Worm (Caenorhabditis elegans) whole organism, L2 larva: ENCODE measurements around the gene rga-5.

Experiments used
- C34F6.9 ChIP-seq: fragments of 150-350 bp; optimal IDR thresholded peaks from 2 replicates; lab custom pipeline; 2014; ENCODE audit warnings: missing biosample characterization, missing genetic modification characterization
- F13H6.1 ChIP-seq: sonication (generic microtip); optimal IDR thresholded peaks from 2 replicates; lab custom pipeline; 2016; ENCODE audit warnings: missing genetic modification characterization, missing compliant biosample characterization
- R02D3.7 ChIP-seq: fragments of 150-350 bp; optimal IDR thresholded peaks from 2 replicates; lab custom pipeline; 2014; ENCODE audit warnings: missing biosample characterization, missing genetic modification characterization
- Y55F3AM.14 ChIP-seq: fragments of 200-800 bp; sonication (Bioruptor generic); optimal IDR thresholded peaks from 2 replicates; lab custom pipeline; 2018; ENCODE audit warnings: mild to moderate bottlenecking, missing genetic modification characterization, missing compliant biosample characterization
- alr-1 ChIP-seq: fragments of 150-350 bp; optimal IDR thresholded peaks from 2 replicates; lab custom pipeline; 2014; ENCODE audit warnings: missing biosample characterization, missing genetic modification characterization
- aly-2 ChIP-seq: fragments of 150-350 bp; optimal IDR thresholded peaks from 2 replicates; lab custom pipeline; 2014; ENCODE audit warnings: missing biosample characterization, missing genetic modification characterization
- ama-1 ChIP-seq: fragments of 150-350 bp; optimal IDR thresholded peaks from 2 replicates; lab custom pipeline; 2018; ENCODE audit warnings: inconsistent platforms
- blmp-1 ChIP-seq: sonication (generic microtip); optimal IDR thresholded peaks from 2 replicates; lab custom pipeline; 2017; ENCODE audit warnings: missing genetic modification characterization, mild to moderate bottlenecking, missing compliant biosample characterization, antibody characterized with exemption, moderate library complexity; ENCODE audit not compliant: insufficient read depth
- ceh-82 ChIP-seq: fragments of 150-350 bp; optimal IDR thresholded peaks from 2 replicates; lab custom pipeline; 2014; ENCODE audit warnings: missing biosample characterization, missing genetic modification characterization
- crh-2 ChIP-seq: sonication (generic microtip); optimal IDR thresholded peaks from 2 replicates; lab custom pipeline; 2017; ENCODE audit warnings: missing biosample characterization, missing genetic modification characterization
- egl-27 ChIP-seq: sonication (generic microtip); optimal IDR thresholded peaks from 3 replicates; lab custom pipeline; 2017; ENCODE audit warnings: missing biosample characterization, missing genetic modification reagents, missing genetic modification characterization
- elt-1 ChIP-seq: fragments of 150-350 bp; optimal IDR thresholded peaks from 2 replicates; lab custom pipeline; 2014; ENCODE audit warnings: missing biosample characterization, missing genetic modification characterization
- elt-3 ChIP-seq: sonication (generic microtip); optimal IDR thresholded peaks from 2 replicates; lab custom pipeline; 2017; ENCODE audit warnings: missing biosample characterization, missing genetic modification characterization
- gmeb-1 ChIP-seq: fragments of 150-350 bp; optimal IDR thresholded peaks from 2 replicates; lab custom pipeline; 2014; ENCODE audit warnings: missing biosample characterization, missing genetic modification characterization
- lin-11 ChIP-seq: fragments of 150-350 bp; sonication (generic microtip); optimal IDR thresholded peaks from 2 replicates; lab custom pipeline; 2014; ENCODE audit warnings: missing biosample characterization, missing genetic modification characterization, inconsistent platforms, mixed read lengths
- lin-13 ChIP-seq: fragments of 150-350 bp; optimal IDR thresholded peaks from 2 replicates; lab custom pipeline; 2014; ENCODE audit warnings: missing biosample characterization, missing genetic modification reagents, missing genetic modification characterization
- mab-5 ChIP-seq: fragments of 150-350 bp; optimal IDR thresholded peaks from 2 replicates; lab custom pipeline; 2014; ENCODE audit warnings: missing biosample characterization, missing genetic modification characterization
- mbf-1 ChIP-seq: sonication (generic microtip); optimal IDR thresholded peaks from 2 replicates; lab custom pipeline; 2017; ENCODE audit warnings: missing biosample characterization, missing genetic modification characterization
- mdl-1 ChIP-seq, 2 experiments: fragments of 150-350 bp in 1 of 2; sonication (generic microtip) in 1 of 2; optimal IDR thresholded peaks; 2 replicates each; lab custom pipeline; 2017; ENCODE audit warnings: missing biosample characterization in 2 of 2, missing genetic modification characterization in 2 of 2
- nhr-10 ChIP-seq: sonication (generic microtip); optimal IDR thresholded peaks from 2 replicates; lab custom pipeline; 2017; ENCODE audit warnings: missing biosample characterization, missing genetic modification characterization
- nhr-11 ChIP-seq: fragments of 150-350 bp; optimal IDR thresholded peaks from 2 replicates; lab custom pipeline; 2014; ENCODE audit warnings: missing biosample characterization, missing genetic modification characterization
- nhr-12 ChIP-seq: fragments of 150-350 bp; optimal IDR thresholded peaks from 2 replicates; lab custom pipeline; 2014; ENCODE audit warnings: missing biosample characterization, missing genetic modification characterization
- nhr-129 ChIP-seq: fragments of 150-350 bp; optimal IDR thresholded peaks from 2 replicates; lab custom pipeline; 2014; ENCODE audit warnings: missing biosample characterization, missing genetic modification characterization
- nhr-21 ChIP-seq: fragments of 150-350 bp; optimal IDR thresholded peaks from 2 replicates; lab custom pipeline; 2014; ENCODE audit warnings: missing biosample characterization, missing genetic modification characterization
- nhr-23 ChIP-seq: fragments of 150-350 bp; optimal IDR thresholded peaks from 2 replicates; lab custom pipeline; 2014; ENCODE audit warnings: missing biosample characterization, missing genetic modification reagents, missing genetic modification characterization
- nhr-25 ChIP-seq: fragments of 150-350 bp; sonication (generic microtip); optimal IDR thresholded peaks from 3 replicates; lab custom pipeline; 2014; ENCODE audit warnings: missing biosample characterization, missing genetic modification characterization
- nhr-6 ChIP-seq: fragments of 150-350 bp; optimal IDR thresholded peaks from 2 replicates; lab custom pipeline; 2014; ENCODE audit warnings: missing biosample characterization, missing genetic modification characterization
- nhr-77 ChIP-seq: fragments of 150-350 bp; optimal IDR thresholded peaks from 2 replicates; lab custom pipeline; 2014; ENCODE audit warnings: missing biosample characterization, missing genetic modification characterization
- peb-1 ChIP-seq: fragments of 150-350 bp; optimal IDR thresholded peaks from 2 replicates; lab custom pipeline; 2014; ENCODE audit warnings: missing biosample characterization, missing genetic modification characterization
- sma-3 ChIP-seq: sonication (generic microtip); optimal IDR thresholded peaks from 2 replicates; lab custom pipeline; 2016; ENCODE audit warnings: missing genetic modification reagents, missing genetic modification characterization, missing compliant biosample characterization
- sma-9 ChIP-seq, 2 experiments: fragments of 150-350 bp in 1 of 2; sonication (generic microtip) in 1 of 2; optimal IDR thresholded peaks; 2 replicates each; lab custom pipeline; 2014 to 2016; ENCODE audit warnings: missing genetic modification characterization in 2 of 2, mild to moderate bottlenecking in 1 of 2, missing biosample characterization in 1 of 2, missing compliant biosample characterization in 1 of 2, missing genetic modification reagents in 1 of 2, moderate library complexity in 1 of 2
- snpc-4 ChIP-seq: fragments of 150-350 bp; optimal IDR thresholded peaks from 2 replicates; lab custom pipeline; 2014; ENCODE audit warnings: missing biosample characterization, missing genetic modification characterization
- unc-39 ChIP-seq: fragments of 150-350 bp; optimal IDR thresholded peaks from 2 replicates; lab custom pipeline; 2014; ENCODE audit warnings: missing biosample characterization, missing genetic modification characterization
- unc-55 ChIP-seq: fragments of 150-350 bp; sonication (generic microtip); optimal IDR thresholded peaks from 3 replicates; lab custom pipeline; 2014; ENCODE audit warnings: missing biosample characterization, missing genetic modification reagents, missing genetic modification characterization
- unc-62 ChIP-seq: fragments of 150-350 bp; optimal IDR thresholded peaks from 2 replicates; lab custom pipeline; 2014; ENCODE audit warnings: missing biosample characterization, missing genetic modification reagents, missing genetic modification characterization
- zag-1 ChIP-seq: fragments of 150-350 bp; optimal IDR thresholded peaks from 2 replicates; lab custom pipeline; 2014; ENCODE audit warnings: missing biosample characterization, missing genetic modification characterization
- ztf-1 ChIP-seq: fragments of 200-800 bp; sonication (Bioruptor generic); conservative IDR thresholded peaks from 2 replicates; pipeline ENCODE4 v1.3.6; 2022; ENCODE audit warnings: missing genetic modification characterization, missing compliant biosample characterization
- ztf-11 ChIP-seq: sonication (generic microtip); optimal IDR thresholded peaks from 2 replicates; lab custom pipeline; 2017; ENCODE audit warnings: missing biosample characterization, missing genetic modification characterization
- ztf-4 ChIP-seq: fragments of 150-350 bp; optimal IDR thresholded peaks from 2 replicates; lab custom pipeline; 2014; ENCODE audit warnings: missing biosample characterization, missing genetic modification characterization

The rga-5 gene

DNA sequence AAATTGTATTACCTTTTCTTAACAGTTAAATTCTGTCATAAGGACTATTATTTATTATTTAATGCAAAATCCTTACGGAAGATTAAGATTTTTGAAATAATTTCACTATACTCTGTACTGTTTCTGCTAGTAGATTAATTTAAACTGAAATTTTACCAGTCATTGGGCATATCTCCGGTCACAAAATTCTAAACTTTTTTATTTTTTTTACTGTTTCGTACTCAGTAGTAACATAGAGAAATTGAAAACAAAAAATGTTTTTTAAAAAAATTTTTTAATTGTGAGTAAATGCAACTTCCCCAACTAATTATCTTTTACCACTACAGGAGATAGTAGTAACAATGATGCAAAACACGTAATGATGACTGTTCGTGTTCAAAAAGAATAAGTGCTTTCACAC is 10.6 kb downstream of the rga-5 start:
- TF ChIP-seq peb-1 (tag; lab: Kevin White, UChicago) (no peak), elt-1 (no peak), unc-39 (tag; lab: Kevin White, UChicago) (no peak), mdl-1 (tag; optimal IDR thresholded peaks at IDR 0.05; lab: Kevin White, UChicago) (no peak), C34F6.9 (tag; lab: Kevin White, UChicago) (no peak), egl-27 (no peak), ztf-11 (tag; lab: Kevin White, UChicago) (no peak), ama-1 (lab: Kevin White, UChicago) (no peak), alr-1 (tag; lab: Kevin White, UChicago) (no peak), nhr-10 (tag; lab: Kevin White, UChicago) (no peak), nhr-23 (tag; lab: Kevin White, UChicago) (no peak)

DNA sequence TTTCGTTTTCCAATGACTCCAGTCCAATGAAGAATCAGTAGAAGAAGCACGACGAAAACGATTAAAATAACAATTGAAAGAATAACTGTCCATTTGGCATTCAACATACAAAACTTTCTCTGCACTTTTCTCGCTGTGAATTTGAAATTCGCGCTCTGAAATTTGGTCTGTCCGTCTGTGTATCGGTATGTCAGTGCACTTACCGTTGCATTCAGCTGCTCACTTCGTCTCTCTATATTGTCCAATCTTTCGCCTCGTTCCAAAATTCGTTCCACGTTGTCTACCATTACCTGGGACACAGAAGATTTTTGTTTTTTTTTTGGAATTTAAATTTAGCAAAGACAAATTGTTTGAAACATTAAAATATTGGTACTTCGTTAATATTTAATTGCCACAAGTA is 32.8 kb downstream of the rga-5 start:
- TF ChIP-seq nhr-10 (tag; lab: Kevin White, UChicago) = no peak

DNA sequence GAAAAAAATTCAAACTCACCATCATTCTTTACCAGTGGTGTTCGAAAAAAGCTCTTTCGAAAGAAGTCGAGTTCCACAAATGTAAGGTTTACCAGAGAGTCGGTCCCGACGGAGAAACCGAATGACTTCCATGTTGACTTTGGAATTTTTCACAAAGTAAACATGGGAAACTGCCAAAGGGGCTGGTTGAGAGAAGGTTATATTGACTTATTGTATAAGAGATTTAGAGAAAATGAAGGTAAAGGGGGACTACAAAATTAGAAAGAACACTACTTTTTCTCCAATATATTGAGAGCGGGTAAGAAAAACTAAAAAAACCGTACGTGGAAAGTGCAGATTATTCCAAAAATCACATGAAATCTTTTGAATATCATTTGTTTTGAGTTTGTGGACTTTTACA is 37.5 kb downstream of the rga-5 start, which contains the start of gene vamp-8:
vamp-8 (minus strand) TSS at position 25 of the 400 bp plus-strand sequence.
- TF ChIP-seq lin-11 (tag; lab: Kevin White, UChicago) (no peak), nhr-129 (tag; lab: Kevin White, UChicago) (peak; percentile 58)

DNA sequence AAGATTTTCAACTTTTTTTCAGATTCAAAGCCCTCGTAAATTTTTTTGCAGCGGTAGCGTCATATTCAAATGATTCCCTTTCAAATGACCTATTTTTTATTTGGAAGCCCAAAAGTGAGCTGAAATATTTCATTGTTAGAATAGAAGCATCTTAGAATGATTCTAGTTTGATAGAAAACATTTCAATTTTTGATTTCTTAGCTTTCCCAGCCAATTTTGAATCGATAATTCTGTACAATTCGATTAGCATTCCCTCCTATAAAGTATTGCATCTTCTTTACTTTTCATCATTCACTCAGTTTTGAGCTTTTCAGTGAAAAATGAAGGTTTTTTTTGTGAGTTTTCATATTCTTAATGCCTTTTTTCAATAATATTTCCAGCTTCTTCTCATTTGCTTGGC is 39.1 kb downstream of the rga-5 start, which contains the start of gene B0513.90:
B0513.90 (plus strand) TSS at position 301 of the 400 bp plus-strand sequence.
- no peak for TF ChIP-seq nhr-25 (tag; lab: Kevin White, UChicago)
- TF ChIP-seq unc-55 = no peak
- no peak for TF ChIP-seq nhr-10 (tag; lab: Kevin White, UChicago)
- no peak for TF ChIP-seq aly-2 (tag; lab: Kevin White, UChicago)
- TF ChIP-seq blmp-1 (tag; lab: Kevin White, UChicago) = no peak
- TF ChIP-seq Y55F3AM.14 (GFP tag; lab: Kevin White, UChicago) = no peak
- TF ChIP-seq nhr-11 = no peak
- no peak for TF ChIP-seq lin-13 (GFP tag; lab: Kevin White, UChicago)
- TF ChIP-seq nhr-21 = no peak
- TF ChIP-seq peb-1 (tag; lab: Kevin White, UChicago) = no peak
- no peak for TF ChIP-seq ztf-11 (tag; lab: Kevin White, UChicago)
- TF ChIP-seq nhr-77 (tag; lab: Kevin White, UChicago) = no peak
- TF ChIP-seq gmeb-1 = no peak
- TF ChIP-seq nhr-23 (tag; lab: Kevin White, UChicago) = no peak
- TF ChIP-seq ama-1 (lab: Kevin White, UChicago) = no peak
- TF ChIP-seq mbf-1 (tag; lab: Kevin White, UChicago) = no peak
- no peak for TF ChIP-seq sma-9 (GFP tag; optimal IDR thresholded peaks at IDR 0.05; lab: Kevin White, UChicago)
- no peak for TF ChIP-seq sma-9 (tag; optimal IDR thresholded peaks at IDR 0.05; lab: Kevin White, UChicago)

DNA sequence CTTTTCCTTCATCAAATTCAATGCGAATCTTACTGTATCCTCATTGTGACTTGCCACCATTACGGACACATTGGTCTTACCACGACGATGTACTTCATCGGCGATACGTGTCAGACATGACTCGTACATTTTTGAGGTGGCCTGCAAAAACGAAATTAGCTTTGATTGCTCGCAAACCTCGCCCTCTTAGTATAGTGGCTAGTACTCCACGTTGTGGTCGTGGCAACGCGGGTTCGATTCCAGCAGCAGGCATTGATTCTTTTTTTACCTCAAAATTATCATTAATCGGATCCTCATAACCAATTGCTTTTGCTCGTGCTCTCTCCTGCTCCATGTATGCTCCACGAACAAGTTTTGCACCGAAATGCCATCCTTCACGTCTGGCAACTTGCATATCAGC is 42.4 kb downstream of the rga-5 start:
- TF ChIP-seq nhr-129 (tag; lab: Kevin White, UChicago) (peak; percentile 15), nhr-21 (no peak)

DNA sequence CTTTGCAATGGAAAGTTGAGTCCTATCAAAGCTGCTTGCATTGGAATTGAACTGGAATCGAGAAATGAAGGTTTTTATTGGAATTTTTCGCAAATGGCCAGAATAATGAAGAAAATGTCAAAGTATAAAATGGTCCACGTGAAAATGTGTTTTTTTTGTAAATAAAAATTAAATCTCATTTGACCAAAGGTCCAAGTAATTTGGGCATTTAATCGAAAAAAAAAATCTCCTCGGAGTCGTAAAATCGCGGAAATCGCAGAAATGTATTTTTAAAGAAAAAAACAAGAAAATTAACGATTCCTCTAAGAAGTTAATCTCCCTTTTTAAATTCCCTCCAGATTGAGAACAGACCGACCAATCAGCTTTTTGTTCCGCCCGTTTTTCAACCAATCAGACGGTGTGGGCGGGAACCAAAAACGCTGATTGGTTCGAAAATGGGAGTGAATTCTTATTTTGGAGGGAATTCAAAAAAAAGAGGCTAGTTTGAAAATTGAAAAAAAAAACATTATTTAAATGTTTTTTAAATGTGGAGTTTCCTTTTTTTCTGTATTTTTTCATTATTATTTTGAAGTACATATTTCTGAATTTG is 49.0 kb downstream of the rga-5 start, which contains the start of gene prdh-1:
prdh-1 (minus strand) TSS at position 51 of the 589 bp plus-strand sequence.
- no peak for TF ChIP-seq snpc-4

DNA sequence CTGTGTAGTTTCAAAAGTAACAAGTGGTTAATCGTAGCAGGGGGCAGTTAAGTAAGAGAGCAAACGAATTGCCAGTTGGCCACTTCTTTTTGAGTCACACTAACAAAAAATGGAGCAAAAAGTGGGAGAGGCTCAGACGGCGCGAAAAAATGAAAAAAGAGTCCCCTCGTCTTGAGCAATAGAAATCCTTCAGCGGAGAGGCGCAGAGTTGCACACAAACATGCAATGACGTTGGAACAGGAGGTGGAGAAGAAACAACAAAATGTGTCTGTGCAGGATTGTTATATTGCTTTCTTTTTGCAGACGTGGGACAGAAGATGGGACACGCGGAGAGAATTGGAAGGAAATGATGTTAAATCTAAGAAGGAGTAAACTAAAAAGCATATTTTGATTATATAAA is 50.0 kb downstream of the rga-5 start:
- TF ChIP-seq elt-3 (tag; lab: Kevin White, UChicago) = no peak
- TF ChIP-seq snpc-4 = no peak
- TF ChIP-seq crh-2 (tag; lab: Kevin White, UChicago) = peak; percentile 38
- TF ChIP-seq Y55F3AM.14 (GFP tag; lab: Kevin White, UChicago) = peak; percentile 47
- TF ChIP-seq lin-11 (tag; lab: Kevin White, UChicago) = peak; percentile 13
- no peak for TF ChIP-seq nhr-11
- TF ChIP-seq ztf-4 (tag; lab: Kevin White, UChicago) = no peak
- peak; percentile 41 for TF ChIP-seq zag-1 (tag; lab: Kevin White, UChicago)
- no peak for TF ChIP-seq ztf-11 (tag; lab: Kevin White, UChicago)
- TF ChIP-seq R02D3.7 (tag; lab: Kevin White, UChicago) = no peak
- no peak for TF ChIP-seq sma-3 (GFP tag; lab: Kevin White, UChicago)
- no peak for TF ChIP-seq mab-5 (tag; lab: Kevin White, UChicago)
- TF ChIP-seq C34F6.9 (tag; lab: Kevin White, UChicago) = peak; percentile 71
- TF ChIP-seq unc-62 = no peak
- no peak for TF ChIP-seq ztf-1
- no peak for TF ChIP-seq elt-1
- TF ChIP-seq peb-1 (tag; lab: Kevin White, UChicago) = no peak
- no peak for TF ChIP-seq nhr-12
- peak; percentile 78 for TF ChIP-seq unc-55
- TF ChIP-seq nhr-6 (tag; lab: Kevin White, UChicago) = no peak
- peak; percentile 65 for TF ChIP-seq F13H6.1 (tag; lab: Kevin White, UChicago)
- no peak for TF ChIP-seq nhr-25 (tag; lab: Kevin White, UChicago)
- no peak for TF ChIP-seq ceh-82 (tag; lab: Kevin White, UChicago)
- no peak for TF ChIP-seq egl-27
- TF ChIP-seq nhr-129 (tag; lab: Kevin White, UChicago) = peak; percentile 97
